Fruit fly (Drosophila melanogaster) whole organism, embryonic: ENCODE results near the gene Cpr23B.
A peak's percentile ranks its signal among the peaks of the same experiment; 100 is the strongest.

Source experiments
- Antp ChIP-seq: fragments of 200-800 bp; sonication (Bioruptor generic); optimal IDR thresholded peaks from 3 replicates; lab custom pipeline; 2016; ENCODE audit warnings: missing biosample characterization, missing genetic modification characterization
- Atf6 ChIP-seq: fragments of 200-800 bp; sonication (Bioruptor generic); IDR thresholded peaks from 2 replicates; pipeline ENCODE4 v1.3.6; 2022; ENCODE audit warnings: missing biosample characterization, missing genetic modification characterization
- BtbVII ChIP-seq: fragments of 200-800 bp; sonication (Bioruptor generic); optimal IDR thresholded peaks from 3 replicates; lab custom pipeline; 2017; ENCODE audit warnings: missing biosample characterization, mild to moderate bottlenecking, missing genetic modification characterization
- CG10959 ChIP-seq: fragments of 200-800 bp; sonication (Bioruptor generic); IDR thresholded peaks from 2 replicates; pipeline ENCODE4 v1.3.6; 2022; ENCODE audit warnings: missing biosample characterization, missing genetic modification characterization
- CG12104 ChIP-seq: fragments of 200-800 bp; sonication (Bioruptor generic); optimal IDR thresholded peaks from 3 replicates; lab custom pipeline; 2016; ENCODE audit warnings: missing biosample characterization, missing genetic modification characterization
- CG13287 ChIP-seq: fragments of 200-800 bp; sonication (Bioruptor generic); IDR thresholded peaks from 2 replicates; pipeline ENCODE4 v1.3.6; 2022; ENCODE audit warnings: missing biosample characterization, missing genetic modification characterization; ENCODE audit not compliant: partially characterized antibody
- CG14710 ChIP-seq: fragments of 200-800 bp; sonication (Bioruptor generic); optimal IDR thresholded peaks from 3 replicates; lab custom pipeline; 2019; ENCODE audit warnings: missing biosample characterization, mild to moderate bottlenecking, missing genetic modification characterization, moderate library complexity
- CG16863 ChIP-seq: fragments of 200-800 bp; sonication (Bioruptor generic); optimal IDR thresholded peaks from 3 replicates; lab custom pipeline; 2016; ENCODE audit warnings: missing biosample characterization, missing genetic modification characterization
- CG17912 ChIP-seq: fragments of 200-800 bp; sonication (Bioruptor generic); optimal IDR thresholded peaks from 2 replicates; lab custom pipeline; 2018; ENCODE audit warnings: missing biosample characterization, mild to moderate bottlenecking, missing genetic modification characterization
- CG34422 ChIP-seq: fragments of 200-800 bp; sonication (Bioruptor generic); IDR thresholded peaks from 3 replicates; pipeline ENCODE4 v1.3.6; 2022; ENCODE audit warnings: missing biosample characterization, missing genetic modification characterization
- CG4360 ChIP-seq: fragments of 200-800 bp; sonication (Bioruptor generic); IDR thresholded peaks from 2 replicates; pipeline ENCODE4 v1.3.6; 2022; ENCODE audit warnings: missing biosample characterization, missing genetic modification characterization
- CG5180 ChIP-seq: fragments of 200-800 bp; sonication (Bioruptor generic); optimal IDR thresholded peaks from 3 replicates; lab custom pipeline; 2017; ENCODE audit warnings: missing biosample characterization, missing genetic modification characterization, mild to moderate bottlenecking, moderate library complexity, missing genetic modification reagents
- CG5245 ChIP-seq: fragments of 200-800 bp; sonication (Bioruptor generic); optimal IDR thresholded peaks from 3 replicates; lab custom pipeline; 2016; ENCODE audit warnings: missing biosample characterization, missing genetic modification characterization
- CG6765 ChIP-seq: fragments of 200-800 bp; sonication (Bioruptor generic); optimal IDR thresholded peaks from 3 replicates; lab custom pipeline; 2017; ENCODE audit warnings: missing biosample characterization, mild to moderate bottlenecking, missing genetic modification characterization
- CG6791 ChIP-seq: fragments of 200-800 bp; sonication (Bioruptor generic); IDR thresholded peaks from 3 replicates; pipeline ENCODE4 v1.3.6; 2022; ENCODE audit warnings: missing biosample characterization, missing genetic modification characterization; ENCODE audit not compliant: partially characterized antibody
- CG6854 ChIP-seq: fragments of 200-800 bp; sonication (Bioruptor generic); optimal IDR thresholded peaks from 3 replicates; lab custom pipeline; 2017; ENCODE audit warnings: missing biosample characterization, mild to moderate bottlenecking, missing genetic modification characterization
- CG7745 ChIP-seq: fragments of 200-800 bp; sonication (Bioruptor generic); optimal IDR thresholded peaks from 2 replicates; lab custom pipeline; 2018; ENCODE audit warnings: missing biosample characterization, mild to moderate bottlenecking, missing genetic modification characterization, moderate library complexity
- Camta ChIP-seq: fragments of 200-800 bp; sonication (Bioruptor generic); optimal IDR thresholded peaks from 2 replicates; lab custom pipeline; 2016; ENCODE audit warnings: missing biosample characterization, missing genetic modification characterization
- CoRest ChIP-seq: fragments of 200-800 bp; sonication (Bioruptor generic); optimal IDR thresholded peaks from 3 replicates; lab custom pipeline; 2018; ENCODE audit warnings: missing biosample characterization, mild to moderate bottlenecking, missing genetic modification characterization, moderate library complexity
- D ChIP-seq, 2 experiments: fragments of 200-800 bp in 1 of 2; fragments of >200 bp in 1 of 2; sonication (Bioruptor generic) in 1 of 2; optimal IDR thresholded peaks; 2 replicates in 1 of 2; 3 replicates in 1 of 2; lab custom pipeline; 2017; ENCODE audit warnings: mild to moderate bottlenecking in 1 of 2, missing biosample characterization in 1 of 2, missing genetic modification characterization in 1 of 2, missing genetic modification reagents in 1 of 2
- Doc3 ChIP-seq: fragments of 200-800 bp; sonication (Bioruptor generic); IDR thresholded peaks from 3 replicates; pipeline ENCODE4 v1.3.6; 2022; ENCODE audit warnings: missing biosample characterization, missing genetic modification characterization; ENCODE audit not compliant: partially characterized antibody
- E2f2 ChIP-seq: fragments of 200-800 bp; sonication (Bioruptor generic); IDR thresholded peaks from 2 replicates; pipeline ENCODE4 v1.3.6; 2022; ENCODE audit warnings: missing biosample characterization, missing genetic modification characterization
- Fer2 ChIP-seq: fragments of 200-800 bp; sonication (Bioruptor generic); optimal IDR thresholded peaks from 2 replicates; lab custom pipeline; 2018; ENCODE audit warnings: missing biosample characterization, mild to moderate bottlenecking, missing genetic modification characterization, moderate library complexity
- Hr39 ChIP-seq: fragments of >200 bp; optimal IDR thresholded peaks from 2 replicates; lab custom pipeline; 2017
- Hsf ChIP-seq: fragments of 200-800 bp; sonication (Bioruptor generic); optimal IDR thresholded peaks from 3 replicates; lab custom pipeline; 2016; ENCODE audit warnings: missing biosample characterization, missing genetic modification characterization
- Jarid2 ChIP-seq: fragments of 200-800 bp; sonication (Bioruptor generic); optimal IDR thresholded peaks from 3 replicates; lab custom pipeline; 2017; ENCODE audit warnings: mild to moderate bottlenecking, missing biosample characterization, missing genetic modification reagents, missing genetic modification characterization
- MTF-1 ChIP-seq: fragments of 200-800 bp; sonication (Bioruptor generic); optimal IDR thresholded peaks from 2 replicates; lab custom pipeline; 2018; ENCODE audit warnings: missing biosample characterization, mild to moderate bottlenecking, missing genetic modification characterization, borderline replicate concordance
- Side ChIP-seq: fragments of 200-800 bp; sonication (Bioruptor generic); optimal IDR thresholded peaks from 2 replicates; lab custom pipeline; 2016; ENCODE audit warnings: missing biosample characterization, missing genetic modification characterization
- Sin3A ChIP-seq: fragments of >200 bp; optimal IDR thresholded peaks from 2 replicates; lab custom pipeline; 2018
- ab ChIP-seq: fragments of 200-800 bp; sonication (Bioruptor generic); optimal IDR thresholded peaks from 2 replicates; lab custom pipeline; 2016; ENCODE audit warnings: missing biosample characterization, missing genetic modification characterization
- ac ChIP-seq: fragments of 200-800 bp; sonication (Bioruptor generic); optimal IDR thresholded peaks from 3 replicates; lab custom pipeline; 2017; ENCODE audit warnings: missing biosample characterization, mild to moderate bottlenecking, missing genetic modification characterization
- al ChIP-seq: fragments of 200-800 bp; sonication (Bioruptor generic); IDR thresholded peaks from 2 replicates; pipeline ENCODE4 v1.3.6; 2022; ENCODE audit warnings: missing biosample characterization, missing genetic modification characterization
- ap ChIP-seq: fragments of 200-800 bp; sonication (Bioruptor generic); IDR thresholded peaks from 2 replicates; pipeline ENCODE4 v1.3.6; 2022; ENCODE audit warnings: missing biosample characterization, missing genetic modification characterization
- bbx ChIP-seq: fragments of 200-800 bp; sonication (Bioruptor generic); IDR thresholded peaks from 2 replicates; pipeline ENCODE4 v1.3.6; 2022; ENCODE audit warnings: missing biosample characterization, missing genetic modification characterization; ENCODE audit not compliant: partially characterized antibody
- bcd ChIP-seq: fragments of 200-800 bp; sonication (Bioruptor generic); optimal IDR thresholded peaks from 2 replicates; lab custom pipeline; 2017; ENCODE audit warnings: missing biosample characterization, mild to moderate bottlenecking, missing genetic modification characterization
- cato ChIP-seq: fragments of 200-800 bp; sonication (Bioruptor generic); optimal IDR thresholded peaks from 2 replicates; lab custom pipeline; 2016; ENCODE audit warnings: missing biosample characterization, missing genetic modification characterization, borderline replicate concordance
- caup ChIP-seq: fragments of 200-800 bp; sonication (Bioruptor generic); optimal IDR thresholded peaks from 3 replicates; lab custom pipeline; 2017; ENCODE audit warnings: missing biosample characterization, mild to moderate bottlenecking, missing genetic modification characterization, moderate library complexity; ENCODE audit not compliant: severe bottlenecking
- crp ChIP-seq, 2 experiments: fragments of 200-800 bp; sonication (Bioruptor generic); optimal IDR thresholded peaks; 2 replicates in 1 of 2; 3 replicates in 1 of 2; lab custom pipeline; 2017; ENCODE audit warnings: missing biosample characterization in 2 of 2, missing genetic modification characterization in 2 of 2, mild to moderate bottlenecking in 1 of 2, moderate library complexity in 1 of 2
- esg ChIP-seq: fragments of 200-800 bp; sonication (Bioruptor generic); conservative IDR thresholded peaks from 2 replicates; pipeline ENCODE4 v1.3.6; 2022; ENCODE audit warnings: missing biosample characterization, missing genetic modification characterization
- hkb ChIP-seq, 2 experiments: fragments of 200-800 bp in 1 of 2; fragments of >200 bp in 1 of 2; sonication (Bioruptor generic) in 1 of 2; IDR thresholded peaks in 1 of 2; optimal IDR thresholded peaks in 1 of 2; 2 replicates each; pipeline versions ENCODE4 v1.3.6 to Lab custom; 2017 to 2022; ENCODE audit warnings: missing biosample characterization in 1 of 2, missing genetic modification characterization in 1 of 2
- ken ChIP-seq: fragments of 200-800 bp; sonication (Bioruptor generic); IDR thresholded peaks from 3 replicates; pipeline ENCODE4 v1.3.6; 2022; ENCODE audit warnings: missing biosample characterization, missing genetic modification characterization
- nmo ChIP-seq: fragments of 200-800 bp; sonication (Bioruptor generic); optimal IDR thresholded peaks from 2 replicates; lab custom pipeline; 2018; ENCODE audit warnings: missing biosample characterization, mild to moderate bottlenecking, missing genetic modification characterization, moderate library complexity
- otp ChIP-seq: fragments of 200-800 bp; sonication (Bioruptor generic); IDR thresholded peaks from 3 replicates; pipeline ENCODE4, ENCODE4 v1.3.6; 2022; ENCODE audit warnings: missing biosample characterization, missing genetic modification characterization
- p53 ChIP-seq: fragments of 200-800 bp; sonication (Bioruptor generic); optimal IDR thresholded peaks from 2 replicates; lab custom pipeline; 2016; ENCODE audit warnings: missing biosample characterization, missing genetic modification characterization
- pb ChIP-seq: fragments of 200-800 bp; sonication (Bioruptor generic); optimal IDR thresholded peaks from 3 replicates; lab custom pipeline; 2016; ENCODE audit warnings: missing biosample characterization, missing genetic modification characterization
- pum ChIP-seq: fragments of 200-800 bp; sonication (Bioruptor generic); optimal IDR thresholded peaks from 2 replicates; lab custom pipeline; 2016; ENCODE audit warnings: missing biosample characterization, missing genetic modification characterization
- stc ChIP-seq: fragments of 200-800 bp; sonication (Bioruptor generic); IDR thresholded peaks from 2 replicates; pipeline ENCODE4 v1.3.6; 2022; ENCODE audit warnings: missing biosample characterization, missing genetic modification characterization
- usp ChIP-seq: fragments of >200 bp; optimal IDR thresholded peaks from 2 replicates; lab custom pipeline; 2017; ENCODE audit warnings: missing biosample characterization, missing genetic modification characterization
- yki ChIP-seq: fragments of >200 bp; optimal IDR thresholded peaks from 3 replicates; lab custom pipeline; 2018

Gene Cpr23B

DNA sequence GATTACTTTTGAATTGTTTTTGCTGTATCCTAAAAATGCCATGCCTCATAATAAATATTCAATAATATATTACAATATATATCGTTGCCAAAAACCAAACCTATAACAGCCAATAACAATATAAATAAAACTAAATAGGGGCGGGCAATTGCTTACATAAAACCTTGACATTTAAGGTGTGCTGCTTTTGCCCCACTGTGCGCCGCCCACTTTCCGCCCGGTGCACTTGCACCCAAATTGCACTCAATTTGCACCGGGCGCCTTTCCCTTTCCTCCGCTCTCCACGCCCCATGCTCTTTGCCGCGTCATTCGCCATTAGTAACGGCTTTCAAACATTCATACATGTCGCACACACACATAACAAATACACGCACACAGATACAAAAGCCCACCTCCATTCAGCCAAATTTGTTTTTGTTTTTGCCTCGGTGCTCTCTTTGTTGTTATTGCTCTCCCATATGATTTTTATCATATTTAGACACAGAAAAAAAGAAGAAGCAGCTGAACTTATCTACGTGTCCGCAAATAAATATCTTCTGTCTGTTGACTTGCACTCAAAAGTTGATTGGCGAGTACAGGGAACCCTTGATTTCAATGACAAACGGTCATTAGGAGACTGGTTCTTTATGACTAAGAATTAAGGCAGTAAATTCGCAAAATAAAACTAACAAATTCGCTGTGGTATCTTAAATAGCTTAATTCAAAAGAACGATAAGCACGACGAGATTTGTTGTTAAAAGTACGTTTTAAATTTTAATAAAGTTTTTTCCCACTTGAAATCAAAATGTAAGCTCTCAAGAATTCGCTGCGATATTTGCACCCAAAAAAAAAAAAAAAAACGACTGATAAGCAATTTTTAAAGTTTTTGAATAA lies 19.9 kb downstream of the Cpr23B start (continued):
- TF ChIP-seq CG13287 (GFP tag; lab: Robert Waterston, UW) (no peak), CG34422 (GFP tag; lab: Robert Waterston, UW) (no peak), Atf6 (GFP tag; lab: Robert Waterston, UW) (no peak), Doc3 (no peak), pum (GFP tag; lab: Kevin White, UChicago) (no peak), Fer2 (no peak), BtbVII (GFP tag; lab: Kevin White, UChicago) (no peak), Sin3A (lab: Kevin White, UChicago) (no peak), CG7745 (tag; lab: Kevin White, UChicago) (no peak), CG12104 (no peak), CG10959 (GFP tag; lab: Robert Waterston, UW) (no peak; the same call in 1 of the 2 replicates), ac (GFP tag; lab: Kevin White, UChicago) (no peak), CG6765 (GFP tag; lab: Kevin White, UChicago) (no peak), nmo (GFP tag; lab: Kevin White, UChicago) (no peak), bbx (GFP tag; lab: Robert Waterston, UW) (0 out of 2 replicates have a peak, but pooled peaks have one; percentile 14), bcd (GFP tag; lab: Kevin White, UChicago) (no peak), yki (lab: Kevin White, UChicago) (no peak), Camta (GFP tag; lab: Kevin White, UChicago) (no peak), otp (GFP tag; lab: Robert Waterston, UW) (no peak), caup (GFP tag; lab: Kevin White, UChicago) (no peak), hkb (optimal IDR thresholded peaks at IDR 0.05; lab: Kevin White, UChicago) (no peak), hkb (GFP tag; IDR thresholded peaks at IDR 0.05; lab: Robert Waterston, UW) (no peak), D (optimal IDR thresholded peaks at IDR 0.05; lab: Kevin White, UChicago) (no peak), D (GFP tag; optimal IDR thresholded peaks at IDR 0.05; lab: Kevin White, UChicago) (no peak), esg (GFP tag; lab: Robert Waterston, UW) (no peak), stc (GFP tag; lab: Robert Waterston, UW) (no peak), pb (no peak), CG16863 (GFP tag; lab: Kevin White, UChicago) (no peak), ab (GFP tag; lab: Kevin White, UChicago) (no peak), crp (GFP tag; optimal IDR thresholded peaks at IDR 0.05; lab: Kevin White, UChicago) (peak in 1 of 2 experiments; percentile 25), cato (GFP tag; lab: Kevin White, UChicago) (no peak), Hr39 (no peak), CG4360 (0 out of 2 replicates have a peak, but pooled peaks have one; percentile 30), ap (no peak), usp (no peak), Side (GFP tag; lab: Kevin White, UChicago) (peak; percentile 3), al (GFP tag; lab: Robert Waterston, UW) (no peak), CG6854 (GFP tag; lab: Kevin White, UChicago) (peak; percentile 3), MTF-1 (peak; percentile 32), Antp (GFP tag; lab: Kevin White, UChicago) (no peak), p53 (GFP tag; lab: Kevin White, UChicago) (no peak), CG17912 (GFP tag; lab: Kevin White, UChicago) (peak; percentile 0), CoRest (no peak), CG6791 (GFP tag; lab: Robert Waterston, UW) (no peak), Jarid2 (no peak), CG5245 (GFP tag; lab: Kevin White, UChicago) (peak; percentile 1), E2f2 (GFP tag; lab: Robert Waterston, UW) (no peak), CG5180 (no peak), ken (peak; percentile 58; the same call in 1 of the 3 replicates), CG14710 (tag; lab: Kevin White, UChicago) (no peak), Hsf (no peak)
